Fruit fly (Drosophila melanogaster): ENCODE results near the gene GatC.

dm6 chr2L:13801166-13801565, 31.7 kb downstream of the GatC start:
- no peak for TF ChIP-seq dsf (GFP tag; optimal IDR thresholded peaks at IDR 0.05; ENCODE audit: borderline replicate concordance)
- no peak for TF ChIP-seq brk (GFP tag; optimal IDR thresholded peaks at IDR 0.05)
- TF ChIP-seq fru (GFP tag; optimal IDR thresholded peaks at IDR 0.05) = no peak
- no peak for TF ChIP-seq Mio (GFP tag; optimal IDR thresholded peaks at IDR 0.05)
- TF ChIP-seq dmrt93B (GFP tag; optimal IDR thresholded peaks at IDR 0.05) = no peak
- no peak for TF ChIP-seq jim (GFP tag; optimal IDR thresholded peaks at IDR 0.05)
- no peak for TF ChIP-seq Dfd (GFP tag; optimal IDR thresholded peaks at IDR 0.05)
